Fruit fly (Drosophila melanogaster): ENCODE measurements around the gene Tat.
A peak's percentile ranks its signal among the peaks of the same experiment; 100 is the strongest.

Tat gene

dm6 chrX:14233843-14234337, 27.1 kb upstream of the Tat start, which contains the start of gene CG42271 (continued):
- no peak for TF ChIP-seq E2f1 (GFP tag; IDR thresholded peaks at IDR 0.05)
- TF ChIP-seq rib (GFP tag; IDR thresholded peaks at IDR 0.05): no peak
- TF ChIP-seq CG18011 (GFP tag; optimal IDR thresholded peaks at IDR 0.05): no peak
- TF ChIP-seq ewg (GFP tag; optimal IDR thresholded peaks at IDR 0.05): peak; percentile 5
- no peak for TF ChIP-seq HmgD (GFP tag; optimal IDR thresholded peaks at IDR 0.05)
- no peak for TF ChIP-seq CG33213 (GFP tag; optimal IDR thresholded peaks at IDR 0.05)
- no peak for TF ChIP-seq tap (tag; optimal IDR thresholded peaks at IDR 0.05)
- TF ChIP-seq lab (GFP tag; optimal IDR thresholded peaks at IDR 0.05): no peak
- TF ChIP-seq CG10267 (tag; optimal IDR thresholded peaks at IDR 0.05): peak; percentile 56
- TF ChIP-seq so (GFP tag; IDR thresholded peaks at IDR 0.05): no peak
- TF ChIP-seq gcm (GFP tag; optimal IDR thresholded peaks at IDR 0.05): no peak
- TF ChIP-seq Pdp1 (GFP tag; optimal IDR thresholded peaks at IDR 0.05): no peak
- TF ChIP-seq nerfin-2 (GFP tag; IDR thresholded peaks at IDR 0.05; ENCODE audit: partially characterized antibody): peak; percentile 79
- TF ChIP-seq Asciz (GFP tag; optimal IDR thresholded peaks at IDR 0.05): no peak
- TF ChIP-seq Sin3A (optimal IDR thresholded peaks at IDR 0.05): no peak
- TF ChIP-seq gem (tag; optimal IDR thresholded peaks at IDR 0.05): no peak
- TF ChIP-seq CG14965 (GFP tag; optimal IDR thresholded peaks at IDR 0.05; ENCODE audit: borderline replicate concordance): no peak
- TF ChIP-seq fd102C (GFP tag; optimal IDR thresholded peaks at IDR 0.05): no peak
- TF ChIP-seq CG2120 (GFP tag; optimal IDR thresholded peaks at IDR 0.05): peak; percentile 5
- TF ChIP-seq CG12659 (GFP tag; optimal IDR thresholded peaks at IDR 0.05): peak; percentile 79
- TF ChIP-seq CG6813 (GFP tag; optimal IDR thresholded peaks at IDR 0.05): peak; percentile 25
- TF ChIP-seq gsb-n (tag; optimal IDR thresholded peaks at IDR 0.05): no peak
- peak; percentile 36 for TF ChIP-seq Vsx1 (GFP tag; optimal IDR thresholded peaks at IDR 0.05)
- no peak for TF ChIP-seq toy (GFP tag; IDR thresholded peaks at IDR 0.05)
- TF ChIP-seq CG13123 (GFP tag; optimal IDR thresholded peaks at IDR 0.05): no peak
- TF ChIP-seq CG4730 (GFP tag; IDR thresholded peaks at IDR 0.05): no peak
- TF ChIP-seq CG9215 (GFP tag; IDR thresholded peaks at IDR 0.05): 0 out of 2 replicates have a peak, but pooled peaks have one; percentile 24
- no peak for TF ChIP-seq CG3281 (GFP tag; optimal IDR thresholded peaks at IDR 0.05)
- no peak for TF ChIP-seq Hr39 (optimal IDR thresholded peaks at IDR 0.05)
- TF ChIP-seq CG14710 (tag; optimal IDR thresholded peaks at IDR 0.05): peak; percentile 99
- TF ChIP-seq dysf (GFP tag; IDR thresholded peaks at IDR 0.05): peak; percentile 31; the same call in 1 of the 3 replicates
- TF ChIP-seq pum (GFP tag; optimal IDR thresholded peaks at IDR 0.05): no peak
- no peak for TF ChIP-seq gce (GFP tag; IDR thresholded peaks at IDR 0.05)
- peak; percentile 92 for TF ChIP-seq row (GFP tag; IDR thresholded peaks at IDR 0.05)
- TF ChIP-seq gfzf (GFP tag; optimal IDR thresholded peaks at IDR 0.05): no peak
- TF ChIP-seq Hr51 (GFP tag; optimal IDR thresholded peaks at IDR 0.05): peak in 1 of 2 experiments; percentile 7
- no peak for TF ChIP-seq Dek (tag; optimal IDR thresholded peaks at IDR 0.05)
- TF ChIP-seq Fer3 (tag; optimal IDR thresholded peaks at IDR 0.05): peak; percentile 47
- TF ChIP-seq CG1602 (GFP tag; optimal IDR thresholded peaks at IDR 0.05): peak; percentile 12
- TF ChIP-seq CG1024 (GFP tag; IDR thresholded peaks at IDR 0.05): no peak
- TF ChIP-seq twi (tag; optimal IDR thresholded peaks at IDR 0.05): peak; percentile 4
- no peak for TF ChIP-seq ems (GFP tag; optimal IDR thresholded peaks at IDR 0.05)
- TF ChIP-seq Oli (tag; optimal IDR thresholded peaks at IDR 0.05): peak; percentile 7
- peak; percentile 30 for TF ChIP-seq CG18619 (GFP tag; optimal IDR thresholded peaks at IDR 0.05)
- no peak for TF ChIP-seq usp (GFP tag; optimal IDR thresholded peaks at IDR 0.05)
- peak; percentile 36 for TF ChIP-seq fd3F (GFP tag; optimal IDR thresholded peaks at IDR 0.05)
- peak; percentile 38 for TF ChIP-seq CG9437 (GFP tag; optimal IDR thresholded peaks at IDR 0.05)
- TF ChIP-seq YL-1 (GFP tag; optimal IDR thresholded peaks at IDR 0.05): no peak
- peak; percentile 97 for TF ChIP-seq Scr (GFP tag; IDR thresholded peaks at IDR 0.05; ENCODE audit: partially characterized antibody)
- no peak for TF ChIP-seq MTF-1 (GFP tag; optimal IDR thresholded peaks at IDR 0.05; ENCODE audit: borderline replicate concordance)

All from whole organism, embryonic.